Worm (Caenorhabditis elegans) whole organism, L3 larva: Measurements from ENCODE around the gene rab-6.2.

ENCODE experiments used
- R02D3.7 ChIP-seq: fragments of 150-350 bp; optimal IDR thresholded peaks from 2 replicates; lab custom pipeline; 2014; ENCODE audit warnings: missing biosample characterization, missing genetic modification characterization
- aly-2 ChIP-seq: fragments of 150-350 bp; optimal IDR thresholded peaks from 2 replicates; lab custom pipeline; 2014; ENCODE audit warnings: missing biosample characterization, missing genetic modification characterization
- ama-1 ChIP-seq: fragments of 150-350 bp; optimal IDR thresholded peaks from 2 replicates; lab custom pipeline; 2018
- ceh-16 ChIP-seq: sonication (generic microtip); optimal IDR thresholded peaks from 2 replicates; lab custom pipeline; 2017; ENCODE audit warnings: missing biosample characterization, missing genetic modification characterization
- ceh-28 ChIP-seq: fragments of 150-350 bp; optimal IDR thresholded peaks from 2 replicates; lab custom pipeline; 2014; ENCODE audit warnings: missing biosample characterization, missing genetic modification reagents, missing genetic modification characterization
- ceh-82 ChIP-seq: fragments of 150-350 bp; optimal IDR thresholded peaks from 2 replicates; lab custom pipeline; 2014; ENCODE audit warnings: missing biosample characterization, missing genetic modification characterization
- daf-12 ChIP-seq: fragments of 150-350 bp; optimal IDR thresholded peaks from 2 replicates; lab custom pipeline; 2014; ENCODE audit warnings: missing biosample characterization, missing genetic modification reagents, missing genetic modification characterization
- egl-27 ChIP-seq: sonication (generic microtip); optimal IDR thresholded peaks from 4 replicates; lab custom pipeline; 2017; ENCODE audit warnings: missing biosample characterization, missing genetic modification reagents, missing genetic modification characterization
- egl-5 ChIP-seq: fragments of 150-350 bp; optimal IDR thresholded peaks from 2 replicates; lab custom pipeline; 2017; ENCODE audit warnings: missing biosample characterization, missing genetic modification reagents, missing genetic modification characterization, inconsistent platforms
- elt-1 ChIP-seq: fragments of 150-350 bp; optimal IDR thresholded peaks from 2 replicates; lab custom pipeline; 2014; ENCODE audit warnings: missing biosample characterization, missing genetic modification characterization
- elt-2 ChIP-seq: sonication (generic microtip); optimal IDR thresholded peaks from 2 replicates; lab custom pipeline; 2016; ENCODE audit warnings: missing genetic modification reagents, mild to moderate bottlenecking, missing genetic modification characterization, missing compliant biosample characterization
- elt-3 ChIP-seq, 3 experiments: fragments of 150-350 bp in 1 of 3; sonication (generic microtip) in 2 of 3; optimal IDR thresholded peaks; 2 replicates in 2 of 3; 4 replicates in 1 of 3; lab custom pipeline; 2014 to 2017; ENCODE audit warnings: missing biosample characterization in 3 of 3, missing genetic modification characterization in 3 of 3
- eor-1 ChIP-seq, 2 experiments: fragments of 150-350 bp; optimal IDR thresholded peaks; 2 replicates each; lab custom pipeline; 2014 to 2018; ENCODE audit warnings: missing biosample characterization in 2 of 2, missing genetic modification characterization in 2 of 2
- fkh-10 ChIP-seq: sonication (generic microtip); optimal IDR thresholded peaks from 2 replicates; lab custom pipeline; 2017; ENCODE audit warnings: missing biosample characterization, missing genetic modification reagents, missing genetic modification characterization
- fos-1 ChIP-seq: fragments of 150-350 bp; optimal IDR thresholded peaks from 2 replicates; lab custom pipeline; 2014; ENCODE audit warnings: missing biosample characterization, missing genetic modification characterization
- hmg-11 ChIP-seq: sonication (generic microtip); optimal IDR thresholded peaks from 2 replicates; lab custom pipeline; 2016; ENCODE audit warnings: missing genetic modification characterization, missing compliant biosample characterization
- jun-1 ChIP-seq: fragments of 150-350 bp; optimal IDR thresholded peaks from 2 replicates; lab custom pipeline; 2014; ENCODE audit warnings: missing biosample characterization, missing genetic modification reagents, missing genetic modification characterization
- lin-15B ChIP-seq: fragments of 150-350 bp; optimal IDR thresholded peaks from 2 replicates; lab custom pipeline; 2014; ENCODE audit warnings: missing biosample characterization, missing genetic modification characterization
- lin-39 ChIP-seq: fragments of 150-350 bp; optimal IDR thresholded peaks from 2 replicates; lab custom pipeline; 2018; ENCODE audit warnings: missing biosample characterization, missing genetic modification reagents, missing genetic modification characterization
- mdl-1 ChIP-seq: fragments of 150-350 bp; optimal IDR thresholded peaks from 2 replicates; lab custom pipeline; 2014; ENCODE audit warnings: missing biosample characterization, missing genetic modification characterization
- mml-1 ChIP-seq: fragments of 150-350 bp; sonication (generic microtip); optimal IDR thresholded peaks from 3 replicates; lab custom pipeline; 2014; ENCODE audit warnings: missing biosample characterization, missing genetic modification characterization
- nfya-1 ChIP-seq: sonication (generic microtip); optimal IDR thresholded peaks from 2 replicates; lab custom pipeline; 2017; ENCODE audit warnings: missing genetic modification characterization, mild to moderate bottlenecking, missing compliant biosample characterization, antibody characterized with exemption, moderate library complexity; ENCODE audit not compliant: insufficient read depth
- nhr-11 ChIP-seq: fragments of 150-350 bp; optimal IDR thresholded peaks from 2 replicates; lab custom pipeline; 2014; ENCODE audit warnings: missing biosample characterization, missing genetic modification characterization
- nhr-23 ChIP-seq: fragments of 150-350 bp; optimal IDR thresholded peaks from 2 replicates; lab custom pipeline; 2014; ENCODE audit warnings: missing biosample characterization, missing genetic modification reagents, missing genetic modification characterization
- nhr-237 ChIP-seq: fragments of 150-350 bp; optimal IDR thresholded peaks from 2 replicates; lab custom pipeline; 2014; ENCODE audit warnings: missing biosample characterization, missing genetic modification characterization
- nhr-25 ChIP-seq: sonication (generic microtip); optimal IDR thresholded peaks from 2 replicates; lab custom pipeline; 2017; ENCODE audit warnings: missing biosample characterization, missing genetic modification characterization
- nhr-28 ChIP-seq: fragments of 150-350 bp; optimal IDR thresholded peaks from 2 replicates; lab custom pipeline; 2014; ENCODE audit warnings: missing biosample characterization, missing genetic modification characterization
- nhr-43 ChIP-seq: sonication (generic microtip); optimal IDR thresholded peaks from 2 replicates; lab custom pipeline; 2016; ENCODE audit warnings: mild to moderate bottlenecking, missing genetic modification characterization, missing compliant biosample characterization; ENCODE audit not compliant: poor library complexity, severe bottlenecking
- nhr-76 ChIP-seq: fragments of 150-350 bp; sonication (generic microtip); optimal IDR thresholded peaks from 5 replicates; lab custom pipeline; 2014; ENCODE audit warnings: missing biosample characterization, missing genetic modification characterization
- nhr-77 ChIP-seq: fragments of 150-350 bp; optimal IDR thresholded peaks from 2 replicates; lab custom pipeline; 2014; ENCODE audit warnings: missing biosample characterization, missing genetic modification characterization
- pha-4 ChIP-seq: fragments of 150-350 bp; optimal IDR thresholded peaks from 2 replicates; lab custom pipeline; 2014; ENCODE audit warnings: missing biosample characterization, missing genetic modification reagents, missing genetic modification characterization
- pqm-1 ChIP-seq: fragments of 150-350 bp; optimal IDR thresholded peaks from 2 replicates; lab custom pipeline; 2017; ENCODE audit warnings: missing biosample characterization, missing genetic modification characterization, inconsistent platforms
- sea-2 ChIP-seq: fragments of 150-350 bp; sonication (generic microtip); optimal IDR thresholded peaks from 4 replicates; lab custom pipeline; 2014; ENCODE audit warnings: missing biosample characterization, missing genetic modification reagents, missing genetic modification characterization
- skn-1 ChIP-seq: fragments of 150-350 bp; optimal IDR thresholded peaks from 2 replicates; lab custom pipeline; 2014; ENCODE audit warnings: missing biosample characterization, missing genetic modification characterization
- snpc-4 ChIP-seq: fragments of 150-350 bp; optimal IDR thresholded peaks from 2 replicates; lab custom pipeline; 2014; ENCODE audit warnings: missing biosample characterization, missing genetic modification characterization
- tbx-2 ChIP-seq: sonication (generic microtip); optimal IDR thresholded peaks from 2 replicates; lab custom pipeline; 2016; ENCODE audit warnings: mild to moderate bottlenecking, missing genetic modification characterization, missing compliant biosample characterization
- unc-39 ChIP-seq: sonication (generic microtip); optimal IDR thresholded peaks from 4 replicates; lab custom pipeline; 2017; ENCODE audit warnings: missing biosample characterization, missing genetic modification characterization
- ztf-11 ChIP-seq: fragments of 150-350 bp; optimal IDR thresholded peaks from 2 replicates; lab custom pipeline; 2014; ENCODE audit warnings: missing biosample characterization, missing genetic modification characterization

Gene rab-6.2

ce11 chrX:17221873-17222525, at the start of gene rab-6.2:
Gene rab-6.2 (plus strand): TSS chrX:17222475.
- TF ChIP-seq nfya-1 (tag; lab: Kevin White, UChicago) (peak; percentile 15), hmg-11 (tag; lab: Kevin White, UChicago) (peak; percentile 41), pha-4 (tag; lab: Kevin White, UChicago) (peak; percentile 46), elt-1 (no peak)
- TF ChIP-seq, all 47 proteins: peak for 3

ce11 chrX:17176677-17177076, 45.6 kb upstream of the rab-6.2 start, which contains the start of gene B0302.4:
Gene B0302.4 (minus strand): TSS chrX:17176777.
- TF ChIP-seq ceh-16 (tag; lab: Kevin White, UChicago) (no peak), nhr-237 (tag; lab: Kevin White, UChicago) (no peak), daf-12 (tag; lab: Kevin White, UChicago) (no peak), nhr-77 (no peak), nhr-11 (tag; lab: Kevin White, UChicago) (no peak), elt-3 (tag; optimal IDR thresholded peaks at IDR 0.05; lab: Kevin White, UChicago) (no peak), nhr-43 (tag; lab: Kevin White, UChicago) (no peak), mml-1 (tag; lab: Kevin White, UChicago) (no peak)

ce11 chrX:17178239-17178638, 44.0 kb upstream of the rab-6.2 start, which contains the start of gene B0302.2:
Gene B0302.2 (plus strand): TSS chrX:17178539.
- TF ChIP-seq egl-27 (tag; lab: Kevin White, UChicago) (no peak), elt-2 (tag; lab: Kevin White, UChicago) (no peak)

- no peak for TF ChIP-seq aly-2
- no peak for TF ChIP-seq elt-1
- no peak for TF ChIP-seq lin-39 (tag; lab: Kevin White, UChicago)
- no peak for TF ChIP-seq pha-4 (tag; lab: Kevin White, UChicago)
- TF ChIP-seq elt-3 (tag; optimal IDR thresholded peaks at IDR 0.05; lab: Kevin White, UChicago) = no peak
- no peak for TF ChIP-seq egl-5
- TF ChIP-seq nhr-11 (tag; lab: Kevin White, UChicago) = no peak
- TF ChIP-seq fos-1 (tag; lab: Kevin White, UChicago) = no peak
- TF ChIP-seq sea-2 (GFP tag; lab: Kevin White, UChicago) = no peak
- TF ChIP-seq daf-12 (tag; lab: Kevin White, UChicago) = no peak
- TF ChIP-seq ama-1 (lab: Kevin White, UChicago) = no peak
- TF ChIP-seq ztf-11 = no peak
Observed at ce11 chrX:17180135-17180534, 42.1 kb upstream of the rab-6.2 start.

DNA sequence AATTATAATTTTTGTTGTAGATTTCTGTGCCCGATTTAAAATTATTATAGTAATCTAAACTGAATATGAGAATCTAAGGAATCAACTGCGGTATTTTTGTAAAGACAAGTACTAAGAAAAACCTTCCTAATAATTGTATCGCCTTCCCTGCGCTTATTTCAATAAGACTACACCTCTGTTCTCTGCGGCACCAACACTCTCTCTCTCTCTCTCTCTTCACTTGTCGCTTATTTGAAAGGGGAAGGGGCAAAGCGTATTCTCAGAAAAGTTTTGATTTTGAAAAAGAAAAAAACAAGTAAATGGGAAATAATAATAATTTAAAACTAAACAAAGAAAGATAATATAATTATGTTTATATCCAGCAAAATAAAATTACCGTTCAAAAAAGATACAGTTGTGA, 41.1 kb upstream of the rab-6.2 start:
- peak; percentile 31 for TF ChIP-seq elt-2 (tag; lab: Kevin White, UChicago)
- TF ChIP-seq unc-39 (tag; lab: Kevin White, UChicago) = no peak
- TF ChIP-seq ceh-82 (tag; lab: Kevin White, UChicago) = peak; percentile 34
- TF ChIP-seq pha-4 (tag; lab: Kevin White, UChicago) = peak; percentile 79
- no peak for TF ChIP-seq ceh-16 (tag; lab: Kevin White, UChicago)
- TF ChIP-seq fkh-10 = no peak
- peak; percentile 59 for TF ChIP-seq ceh-28
- TF ChIP-seq skn-1 = peak; percentile 50
- peak; percentile 91 for TF ChIP-seq nhr-77
- no peak for TF ChIP-seq sea-2 (GFP tag; lab: Kevin White, UChicago)
- no peak for TF ChIP-seq ama-1 (lab: Kevin White, UChicago)
- TF ChIP-seq nhr-25 (tag; lab: Kevin White, UChicago) = peak; percentile 61
- peak; percentile 30 for TF ChIP-seq lin-39 (tag; lab: Kevin White, UChicago)
- peak; percentile 76 for TF ChIP-seq jun-1
- TF ChIP-seq nhr-237 (tag; lab: Kevin White, UChicago) = no peak
- TF ChIP-seq elt-1 = no peak
- TF ChIP-seq snpc-4 (tag; lab: Kevin White, UChicago) = peak; percentile 75
- no peak for TF ChIP-seq mdl-1 (tag; lab: Kevin White, UChicago)
- TF ChIP-seq tbx-2 (tag; lab: Kevin White, UChicago) = peak; percentile 56
- no peak for TF ChIP-seq nhr-76
- TF ChIP-seq elt-3 (tag; optimal IDR thresholded peaks at IDR 0.05; lab: Kevin White, UChicago) = no peak
- TF ChIP-seq mml-1 (tag; lab: Kevin White, UChicago) = no peak
- no peak for TF ChIP-seq egl-27 (tag; lab: Kevin White, UChicago)
- peak; percentile 0 for TF ChIP-seq lin-15B
- TF ChIP-seq nhr-28 = no peak
- TF ChIP-seq eor-1 (tag; optimal IDR thresholded peaks at IDR 0.05; lab: Kevin White, UChicago) = no peak
- TF ChIP-seq R02D3.7 = peak; percentile 46
- TF ChIP-seq pqm-1 (tag; lab: Kevin White, UChicago) = peak; percentile 19
- TF ChIP-seq nfya-1 (tag; lab: Kevin White, UChicago) = peak; percentile 61
- TF ChIP-seq nhr-23 (tag; lab: Kevin White, UChicago) = peak; percentile 71
- TF ChIP-seq hmg-11 (tag; lab: Kevin White, UChicago) = no peak
